Worm (Caenorhabditis elegans) whole organism, midembryonic: ENCODE results near the gene cisd-3.1.

Source experiments
- T22C8.4 ChIP-seq: fragments of 200-800 bp; sonication (Bioruptor generic); IDR thresholded peaks from 2 replicates; pipeline ENCODE4 v1.3.6; 2022; ENCODE audit warnings: missing genetic modification characterization, missing compliant biosample characterization
- flt-1 ChIP-seq: fragments of 200-800 bp; sonication (Bioruptor generic); IDR thresholded peaks from 2 replicates; pipeline ENCODE4 v1.3.6; 2022; ENCODE audit warnings: missing genetic modification characterization, missing compliant biosample characterization
- klf-2 ChIP-seq: fragments of 200-800 bp; sonication (Bioruptor generic); conservative IDR thresholded peaks from 2 replicates; pipeline ENCODE4 v1.3.6; 2022; ENCODE audit warnings: missing genetic modification reagents, missing genetic modification characterization, missing compliant biosample characterization
- med-1 ChIP-seq: sonication (generic microtip); optimal IDR thresholded peaks from 2 replicates; lab custom pipeline; 2017; ENCODE audit warnings: missing genetic modification characterization, mild to moderate bottlenecking, missing compliant biosample characterization, antibody characterized with exemption, missing genetic modification reagents; ENCODE audit not compliant: insufficient read depth
- ref-1 ChIP-seq: fragments of 200-800 bp; sonication (Bioruptor generic); conservative IDR thresholded peaks from 2 replicates; pipeline ENCODE4 v1.3.6; 2022; ENCODE audit warnings: missing genetic modification reagents, missing genetic modification characterization, missing compliant biosample characterization
- tab-1 ChIP-seq: fragments of 200-800 bp; sonication (Bioruptor generic); IDR thresholded peaks from 2 replicates; pipeline ENCODE4 v1.3.6; 2022; ENCODE audit warnings: missing genetic modification characterization, missing compliant biosample characterization
- ztf-23 ChIP-seq: fragments of 200-800 bp; sonication (Bioruptor generic); IDR thresholded peaks from 2 replicates; pipeline ENCODE4 v1.3.6; 2022; ENCODE audit warnings: missing genetic modification reagents, missing genetic modification characterization, missing compliant biosample characterization
- ztf-29 ChIP-seq: fragments of 200-800 bp; sonication (Bioruptor generic); IDR thresholded peaks from 2 replicates; pipeline ENCODE4 v1.3.6; 2022; ENCODE audit warnings: missing genetic modification reagents, missing genetic modification characterization, missing compliant biosample characterization

DNA sequence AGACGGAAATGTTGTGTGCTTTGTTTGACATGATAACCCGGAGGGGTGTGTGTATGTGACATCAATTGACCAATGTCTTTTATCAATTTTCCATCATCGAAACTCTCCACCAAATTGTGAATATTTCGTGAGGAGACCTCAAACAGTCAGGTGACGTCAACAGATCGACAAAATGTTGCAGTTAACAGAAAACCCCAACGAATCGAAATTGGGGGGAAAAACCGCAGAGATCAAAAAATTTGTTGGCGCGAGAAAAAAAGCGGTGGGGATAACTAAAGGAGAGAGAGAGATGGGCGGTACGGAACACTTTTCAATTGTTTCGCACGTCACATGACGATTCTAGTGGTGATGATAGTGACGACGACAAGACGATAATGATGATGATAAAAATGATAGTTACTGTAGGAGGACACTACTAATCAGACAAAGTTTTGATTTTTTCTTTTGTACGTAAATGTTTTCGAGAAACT, 48.1 kb upstream of the cisd-3.1 start:
- no peak for TF ChIP-seq flt-1 (GFP tag; lab: Robert Waterston, UW)
- TF ChIP-seq ztf-23 (GFP tag; lab: Robert Waterston, UW) = no peak
- TF ChIP-seq klf-2 (GFP tag; lab: Robert Waterston, UW) = no peak
- TF ChIP-seq med-1 = no peak
- TF ChIP-seq ztf-29 (GFP tag; lab: Robert Waterston, UW) = no peak
- TF ChIP-seq T22C8.4 (GFP tag; lab: Robert Waterston, UW) = no peak
- TF ChIP-seq tab-1 (GFP tag; lab: Robert Waterston, UW) = no peak
- TF ChIP-seq ref-1 (GFP tag; lab: Robert Waterston, UW) = no peak
